Fruit fly (Drosophila melanogaster) whole organism, wandering third instar larva: Measurements from ENCODE around the gene senju.

Experiments used
- CrebA ChIP-seq: fragments of 200-800 bp; sonication (Bioruptor generic); optimal IDR thresholded peaks from 2 replicates; lab custom pipeline; 2016; ENCODE audit warnings: missing biosample characterization, mild to moderate bottlenecking, missing genetic modification characterization, borderline replicate concordance
- Dif ChIP-seq: fragments of 200-275, 200-300 bp; sonication (Bioruptor generic); optimal IDR thresholded peaks from 2 replicates; lab custom pipeline; 2018; ENCODE audit warnings: missing biosample characterization, missing genetic modification characterization; ENCODE audit not compliant: partially characterized antibody
- Jra ChIP-seq: sonication (Bioruptor generic); optimal IDR thresholded peaks from 2 replicates; lab custom pipeline; 2016; ENCODE audit warnings: missing biosample characterization, missing genetic modification characterization
- Myc ChIP-seq: fragments of >200 bp; optimal IDR thresholded peaks from 2 replicates; lab custom pipeline; 2017
- Rel ChIP-seq, 2 experiments: fragments of 200-800 bp; sonication (Bioruptor generic) in 1 of 2; optimal IDR thresholded peaks; 2 replicates in 1 of 2; 3 replicates in 1 of 2; lab custom pipeline; 2016 to 2019; ENCODE audit warnings: mild to moderate bottlenecking in 2 of 2, missing biosample characterization in 2 of 2, missing genetic modification characterization in 2 of 2, moderate library complexity in 1 of 2
- foxo ChIP-seq, 2 experiments: fragments of 200-800 bp; sonication (Bioruptor generic); optimal IDR thresholded peaks; 2 replicates in 1 of 2; 3 replicates in 1 of 2; lab custom pipeline; 2016 to 2017; ENCODE audit warnings: missing biosample characterization in 2 of 2, missing genetic modification characterization in 2 of 2
- fru ChIP-seq: fragments of 200-800 bp; sonication (Bioruptor generic); optimal IDR thresholded peaks from 3 replicates; lab custom pipeline; 2016; ENCODE audit warnings: missing biosample characterization, mild to moderate bottlenecking, missing genetic modification characterization
- h ChIP-seq: fragments of 200-800 bp; sonication (Bioruptor generic); optimal IDR thresholded peaks from 3 replicates; lab custom pipeline; 2016; ENCODE audit warnings: missing biosample characterization, mild to moderate bottlenecking, missing genetic modification characterization
- psq ChIP-seq: fragments of 200-800 bp; sonication (Bioruptor generic); optimal IDR thresholded peaks from 3 replicates; lab custom pipeline; 2017; ENCODE audit warnings: missing biosample characterization, mild to moderate bottlenecking, missing genetic modification characterization, moderate library complexity
- tai ChIP-seq: sonication (Bioruptor generic); optimal IDR thresholded peaks from 2 replicates; lab custom pipeline; 2016; ENCODE audit warnings: missing biosample characterization, missing genetic modification characterization
- usp ChIP-seq: fragments of >200 bp; optimal IDR thresholded peaks from 2 replicates; lab custom pipeline; 2017; ENCODE audit warnings: missing biosample characterization, missing genetic modification characterization

DNA sequence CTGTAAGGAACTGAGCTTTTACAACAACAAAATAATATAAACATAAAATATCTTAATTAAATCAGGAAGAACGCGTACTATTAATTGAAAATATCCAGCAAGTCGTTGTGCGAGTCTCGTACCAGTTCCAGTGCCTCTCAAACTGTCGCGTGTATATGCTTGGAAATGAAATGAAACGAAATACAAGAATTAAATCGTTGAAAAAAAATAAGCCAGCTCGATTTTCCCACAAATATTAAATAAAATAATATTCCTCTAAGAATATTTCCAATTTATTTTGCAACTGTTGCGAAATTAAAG is 22.9 kb upstream of the senju start:
- TF ChIP-seq CrebA (GFP tag; lab: Kevin White, UChicago) (no peak), h (GFP tag; lab: Kevin White, UChicago) (no peak), fru (GFP tag; lab: Kevin White, UChicago) (no peak), usp (GFP tag; lab: Kevin White, UChicago) (no peak), Rel (GFP tag; optimal IDR thresholded peaks at IDR 0.05; lab: Kevin White, UChicago) (no peak), Rel (tag; optimal IDR thresholded peaks at IDR 0.05; lab: Kevin White, UChicago) (no peak), Jra (no peak), tai (GFP tag; lab: Kevin White, UChicago) (no peak), Myc (lab: Kevin White, UChicago) (no peak), Dif (GFP tag; lab: Kevin White, UChicago) (no peak), foxo (GFP tag; optimal IDR thresholded peaks at IDR 0.05; lab: Kevin White, UChicago) (no peak), psq (GFP tag; lab: Kevin White, UChicago) (no peak)
